Worm (Caenorhabditis elegans): ENCODE results near the gene ttr-25.

- TF ChIP-seq tra-1 (GFP tag; IDR thresholded peaks at IDR 0.05) (no peak), arid-1 (GFP tag; conservative IDR thresholded peaks at IDR 0.05) (no peak), unc-62 (GFP tag; optimal IDR thresholded peaks at IDR 0.05 in 1 of 2) (peak in 1 of 2 experiments; percentile 77), unc-62 (tag; optimal IDR thresholded peaks at IDR 0.05) (no peak)
These were observed 21.8 kb downstream of the ttr-25 start for ce11 chrV:18578306-18578705.

All from whole organism, L4 larva.